Worm (Caenorhabditis elegans) whole organism, L2 larva: ENCODE results near the gene ZK1128.7.

Experiments
- F13H6.1 ChIP-seq: sonication (generic microtip); optimal IDR thresholded peaks from 2 replicates; lab custom pipeline; 2016; ENCODE audit warnings: missing genetic modification characterization, missing compliant biosample characterization
- R02D3.7 ChIP-seq: fragments of 150-350 bp; optimal IDR thresholded peaks from 2 replicates; lab custom pipeline; 2014; ENCODE audit warnings: missing biosample characterization, missing genetic modification characterization
- Y55F3AM.14 ChIP-seq: fragments of 200-800 bp; sonication (Bioruptor generic); optimal IDR thresholded peaks from 2 replicates; lab custom pipeline; 2018; ENCODE audit warnings: mild to moderate bottlenecking, missing genetic modification characterization, missing compliant biosample characterization
- aly-2 ChIP-seq: fragments of 150-350 bp; optimal IDR thresholded peaks from 2 replicates; lab custom pipeline; 2014; ENCODE audit warnings: missing biosample characterization, missing genetic modification characterization
- blmp-1 ChIP-seq: sonication (generic microtip); optimal IDR thresholded peaks from 2 replicates; lab custom pipeline; 2017; ENCODE audit warnings: missing genetic modification characterization, mild to moderate bottlenecking, missing compliant biosample characterization, antibody characterized with exemption, moderate library complexity; ENCODE audit not compliant: insufficient read depth
- ceh-16 ChIP-seq: fragments of 150-350 bp; optimal IDR thresholded peaks from 2 replicates; lab custom pipeline; 2014; ENCODE audit warnings: missing biosample characterization, missing genetic modification characterization
- ceh-82 ChIP-seq: fragments of 150-350 bp; optimal IDR thresholded peaks from 2 replicates; lab custom pipeline; 2014; ENCODE audit warnings: missing biosample characterization, missing genetic modification characterization
- crh-2 ChIP-seq: sonication (generic microtip); optimal IDR thresholded peaks from 2 replicates; lab custom pipeline; 2017; ENCODE audit warnings: missing biosample characterization, missing genetic modification characterization
- dmd-4 ChIP-seq: sonication (generic microtip); optimal IDR thresholded peaks from 2 replicates; lab custom pipeline; 2017; ENCODE audit warnings: missing biosample characterization, missing genetic modification characterization
- egl-27 ChIP-seq: sonication (generic microtip); optimal IDR thresholded peaks from 3 replicates; lab custom pipeline; 2017; ENCODE audit warnings: missing biosample characterization, missing genetic modification reagents, missing genetic modification characterization
- elt-1 ChIP-seq: fragments of 150-350 bp; optimal IDR thresholded peaks from 2 replicates; lab custom pipeline; 2014; ENCODE audit warnings: missing biosample characterization, missing genetic modification characterization
- elt-3 ChIP-seq: sonication (generic microtip); optimal IDR thresholded peaks from 2 replicates; lab custom pipeline; 2017; ENCODE audit warnings: missing biosample characterization, missing genetic modification characterization
- fos-1 ChIP-seq: fragments of 150-350 bp; optimal IDR thresholded peaks from 2 replicates; lab custom pipeline; 2014; ENCODE audit warnings: missing biosample characterization, missing genetic modification characterization
- lin-11 ChIP-seq: fragments of 150-350 bp; sonication (generic microtip); optimal IDR thresholded peaks from 2 replicates; lab custom pipeline; 2014; ENCODE audit warnings: missing biosample characterization, missing genetic modification characterization, inconsistent platforms, mixed read lengths
- lin-13 ChIP-seq: fragments of 150-350 bp; optimal IDR thresholded peaks from 2 replicates; lab custom pipeline; 2014; ENCODE audit warnings: missing biosample characterization, missing genetic modification reagents, missing genetic modification characterization
- lin-39 ChIP-seq: fragments of 150-350 bp; optimal IDR thresholded peaks from 2 replicates; lab custom pipeline; 2014; ENCODE audit warnings: missing biosample characterization, missing genetic modification reagents, missing genetic modification characterization
- lsy-2 ChIP-seq, 2 experiments: fragments of 150-350 bp in 1 of 2; sonication (generic microtip) in 1 of 2; optimal IDR thresholded peaks; 2 replicates each; lab custom pipeline; 2014 to 2017; ENCODE audit warnings: missing biosample characterization in 2 of 2, missing genetic modification characterization in 2 of 2
- mab-5 ChIP-seq: fragments of 150-350 bp; optimal IDR thresholded peaks from 2 replicates; lab custom pipeline; 2014; ENCODE audit warnings: missing biosample characterization, missing genetic modification characterization
- mbf-1 ChIP-seq: sonication (generic microtip); optimal IDR thresholded peaks from 2 replicates; lab custom pipeline; 2017; ENCODE audit warnings: missing biosample characterization, missing genetic modification characterization
- nhr-10 ChIP-seq: sonication (generic microtip); optimal IDR thresholded peaks from 2 replicates; lab custom pipeline; 2017; ENCODE audit warnings: missing biosample characterization, missing genetic modification characterization
- nhr-11 ChIP-seq: fragments of 150-350 bp; optimal IDR thresholded peaks from 2 replicates; lab custom pipeline; 2014; ENCODE audit warnings: missing biosample characterization, missing genetic modification characterization
- nhr-12 ChIP-seq: fragments of 150-350 bp; optimal IDR thresholded peaks from 2 replicates; lab custom pipeline; 2014; ENCODE audit warnings: missing biosample characterization, missing genetic modification characterization
- nhr-129 ChIP-seq: fragments of 150-350 bp; optimal IDR thresholded peaks from 2 replicates; lab custom pipeline; 2014; ENCODE audit warnings: missing biosample characterization, missing genetic modification characterization
- nhr-21 ChIP-seq: fragments of 150-350 bp; optimal IDR thresholded peaks from 2 replicates; lab custom pipeline; 2014; ENCODE audit warnings: missing biosample characterization, missing genetic modification characterization
- nhr-25 ChIP-seq: fragments of 150-350 bp; sonication (generic microtip); optimal IDR thresholded peaks from 3 replicates; lab custom pipeline; 2014; ENCODE audit warnings: missing biosample characterization, missing genetic modification characterization
- nhr-6 ChIP-seq: fragments of 150-350 bp; optimal IDR thresholded peaks from 2 replicates; lab custom pipeline; 2014; ENCODE audit warnings: missing biosample characterization, missing genetic modification characterization
- nhr-77 ChIP-seq: fragments of 150-350 bp; optimal IDR thresholded peaks from 2 replicates; lab custom pipeline; 2014; ENCODE audit warnings: missing biosample characterization, missing genetic modification characterization
- sem-4 ChIP-seq: fragments of 150-350 bp; optimal IDR thresholded peaks from 2 replicates; lab custom pipeline; 2014; ENCODE audit warnings: missing biosample characterization, missing genetic modification reagents, missing genetic modification characterization
- skn-1 ChIP-seq: sonication (generic microtip); optimal IDR thresholded peaks from 2 replicates; lab custom pipeline; 2017; ENCODE audit warnings: missing biosample characterization, missing genetic modification characterization
- sma-3 ChIP-seq: sonication (generic microtip); optimal IDR thresholded peaks from 2 replicates; lab custom pipeline; 2016; ENCODE audit warnings: missing genetic modification reagents, missing genetic modification characterization, missing compliant biosample characterization
- sma-9 ChIP-seq, 2 experiments: fragments of 150-350 bp in 1 of 2; sonication (generic microtip) in 1 of 2; optimal IDR thresholded peaks; 2 replicates each; lab custom pipeline; 2014 to 2016; ENCODE audit warnings: missing genetic modification characterization in 2 of 2, mild to moderate bottlenecking in 1 of 2, missing biosample characterization in 1 of 2, missing compliant biosample characterization in 1 of 2, missing genetic modification reagents in 1 of 2, moderate library complexity in 1 of 2
- snpc-4 ChIP-seq: fragments of 150-350 bp; optimal IDR thresholded peaks from 2 replicates; lab custom pipeline; 2014; ENCODE audit warnings: missing biosample characterization, missing genetic modification characterization
- unc-55 ChIP-seq: fragments of 150-350 bp; sonication (generic microtip); optimal IDR thresholded peaks from 3 replicates; lab custom pipeline; 2014; ENCODE audit warnings: missing biosample characterization, missing genetic modification reagents, missing genetic modification characterization
- unc-62 ChIP-seq: fragments of 150-350 bp; optimal IDR thresholded peaks from 2 replicates; lab custom pipeline; 2014; ENCODE audit warnings: missing biosample characterization, missing genetic modification reagents, missing genetic modification characterization
- zag-1 ChIP-seq: fragments of 150-350 bp; optimal IDR thresholded peaks from 2 replicates; lab custom pipeline; 2014; ENCODE audit warnings: missing biosample characterization, missing genetic modification characterization
- ztf-11 ChIP-seq: sonication (generic microtip); optimal IDR thresholded peaks from 2 replicates; lab custom pipeline; 2017; ENCODE audit warnings: missing biosample characterization, missing genetic modification characterization
- ztf-4 ChIP-seq: fragments of 150-350 bp; optimal IDR thresholded peaks from 2 replicates; lab custom pipeline; 2014; ENCODE audit warnings: missing biosample characterization, missing genetic modification characterization

ZK1128.7 gene

ce11 chrIII:10178552-10178951 lies 41.7 kb downstream of the ZK1128.7 start:
- TF ChIP-seq blmp-1 (no peak), nhr-77 (tag; lab: Kevin White, UChicago) (no peak), ztf-4 (tag; lab: Kevin White, UChicago) (no peak), ceh-82 (no peak), lsy-2 (tag; optimal IDR thresholded peaks at IDR 0.05; lab: Kevin White, UChicago) (no peak), elt-3 (tag; lab: Kevin White, UChicago) (no peak), dmd-4 (tag; lab: Kevin White, UChicago) (no peak), ztf-11 (tag; lab: Kevin White, UChicago) (no peak), sem-4 (tag; lab: Kevin White, UChicago) (no peak), nhr-129 (tag; lab: Kevin White, UChicago) (no peak), lin-13 (GFP tag; lab: Kevin White, UChicago) (no peak), zag-1 (no peak), Y55F3AM.14 (GFP tag; lab: Kevin White, UChicago) (no peak), unc-62 (GFP tag; lab: Kevin White, UChicago) (no peak), fos-1 (tag; lab: Kevin White, UChicago) (no peak), egl-27 (tag; lab: Kevin White, UChicago) (no peak), sma-9 (GFP tag; optimal IDR thresholded peaks at IDR 0.05; lab: Kevin White, UChicago) (no peak), sma-9 (tag; optimal IDR thresholded peaks at IDR 0.05; lab: Kevin White, UChicago) (no peak)

- TF ChIP-seq F13H6.1 (tag; lab: Kevin White, UChicago) (no peak), lin-39 (tag; lab: Kevin White, UChicago) (no peak), sma-3 (GFP tag; lab: Kevin White, UChicago) (no peak), aly-2 (tag; lab: Kevin White, UChicago) (no peak), fos-1 (tag; lab: Kevin White, UChicago) (no peak), ceh-82 (no peak), zag-1 (no peak), R02D3.7 (no peak), nhr-6 (tag; lab: Kevin White, UChicago) (no peak), nhr-11 (tag; lab: Kevin White, UChicago) (no peak), snpc-4 (tag; lab: Kevin White, UChicago) (no peak), dmd-4 (tag; lab: Kevin White, UChicago) (no peak), ceh-16 (tag; lab: Kevin White, UChicago) (no peak), lsy-2 (tag; optimal IDR thresholded peaks at IDR 0.05; lab: Kevin White, UChicago) (no peak)
Measured at ce11 chrIII:10179444-10179843, 42.6 kb downstream of the ZK1128.7 start.

DNA sequence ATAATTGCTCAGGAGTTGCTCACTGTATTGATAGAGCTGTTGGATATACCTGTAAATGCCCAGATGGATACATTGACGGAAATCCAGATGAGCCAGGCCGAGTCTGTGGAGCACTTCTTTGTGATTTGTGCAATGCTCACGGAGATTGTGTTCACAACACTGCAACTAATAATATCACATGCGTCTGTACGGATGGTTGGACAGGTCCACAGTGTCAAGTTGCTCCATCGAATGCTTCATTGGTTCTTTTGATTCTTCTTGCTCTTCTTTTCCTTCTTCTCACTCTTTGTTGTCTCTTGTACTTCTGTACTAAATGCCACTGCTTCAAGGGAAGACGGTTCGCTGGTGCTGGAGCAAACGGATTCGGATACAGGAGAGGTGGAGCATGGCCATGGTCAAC lies 45.1 kb downstream of the ZK1128.7 start:
- TF ChIP-seq dmd-4 (tag; lab: Kevin White, UChicago): no peak
- no peak for TF ChIP-seq nhr-25 (tag; lab: Kevin White, UChicago)
- no peak for TF ChIP-seq ztf-11 (tag; lab: Kevin White, UChicago)
- no peak for TF ChIP-seq egl-27 (tag; lab: Kevin White, UChicago)
- no peak for TF ChIP-seq ceh-16 (tag; lab: Kevin White, UChicago)
- TF ChIP-seq lin-11 (tag; lab: Kevin White, UChicago): no peak
- no peak for TF ChIP-seq mab-5
- no peak for TF ChIP-seq ceh-82
- TF ChIP-seq nhr-12 (tag; lab: Kevin White, UChicago): no peak
- no peak for TF ChIP-seq aly-2 (tag; lab: Kevin White, UChicago)
- no peak for TF ChIP-seq mbf-1 (tag; lab: Kevin White, UChicago)
- TF ChIP-seq nhr-77 (tag; lab: Kevin White, UChicago): no peak
- no peak for TF ChIP-seq sem-4 (tag; lab: Kevin White, UChicago)
- no peak for TF ChIP-seq crh-2 (tag; lab: Kevin White, UChicago)
- no peak for TF ChIP-seq elt-3 (tag; lab: Kevin White, UChicago)
- no peak for TF ChIP-seq skn-1 (tag; lab: Kevin White, UChicago)
- no peak for TF ChIP-seq nhr-21
- TF ChIP-seq nhr-10 (tag; lab: Kevin White, UChicago): no peak

- TF ChIP-seq nhr-77 (tag; lab: Kevin White, UChicago): no peak
- no peak for TF ChIP-seq elt-1 (tag; lab: Kevin White, UChicago)
- TF ChIP-seq R02D3.7: no peak
- TF ChIP-seq sma-3 (GFP tag; lab: Kevin White, UChicago): no peak
- no peak for TF ChIP-seq ztf-4 (tag; lab: Kevin White, UChicago)
- TF ChIP-seq unc-55 (GFP tag; lab: Kevin White, UChicago): no peak
Measured at ce11 chrIII:10186160-10186559, 49.4 kb downstream of the ZK1128.7 start, which contains the start of gene unc-47. Gene unc-47, minus strand, starts transcription at chrIII:10186260.
